Fruit fly (Drosophila melanogaster) whole organism, embryonic: ENCODE data around the gene msn.

Experiments
- Abd-B ChIP-seq: fragments of 200-800 bp; sonication (Bioruptor generic); optimal IDR thresholded peaks from 2 replicates; lab custom pipeline; 2018; ENCODE audit warnings: missing biosample characterization, mild to moderate bottlenecking, missing genetic modification characterization, moderate library complexity
- Atf-2 ChIP-seq: fragments of 200-800 bp; sonication (Bioruptor generic); optimal IDR thresholded peaks from 2 replicates; lab custom pipeline; 2016; ENCODE audit warnings: missing biosample characterization, missing genetic modification characterization
- B-H1 ChIP-seq: fragments of 200-800 bp; sonication (Bioruptor generic); IDR thresholded peaks from 3 replicates; pipeline ENCODE4 v1.3.6; 2022; ENCODE audit warnings: missing biosample characterization, missing genetic modification characterization
- CG11093 ChIP-seq: fragments of 200-800 bp; sonication (Bioruptor generic); IDR thresholded peaks from 3 replicates; pipeline ENCODE4 v1.3.6; 2022; ENCODE audit warnings: missing biosample characterization, missing genetic modification characterization
- CG11247 ChIP-seq: fragments of 200-800 bp; sonication (Bioruptor generic); IDR thresholded peaks from 2 replicates; pipeline ENCODE4 v1.3.6; 2022; ENCODE audit warnings: missing biosample characterization, missing genetic modification characterization
- CG11504 ChIP-seq: fragments of 200-800 bp; sonication (Bioruptor generic); optimal IDR thresholded peaks from 3 replicates; lab custom pipeline; 2019; ENCODE audit warnings: missing biosample characterization, mild to moderate bottlenecking, missing genetic modification characterization, moderate library complexity
- CG11696 ChIP-seq: fragments of 200-800 bp; sonication (Bioruptor generic); IDR thresholded peaks from 2 replicates; pipeline ENCODE4 v1.3.6; 2022; ENCODE audit warnings: missing biosample characterization, missing genetic modification characterization
- CG13296 ChIP-seq: fragments of 200-800 bp; sonication (Bioruptor generic); optimal IDR thresholded peaks from 3 replicates; lab custom pipeline; 2018; ENCODE audit warnings: missing biosample characterization, mild to moderate bottlenecking, missing genetic modification characterization
- CG14860 ChIP-seq: fragments of 200-800 bp; sonication (Bioruptor generic); IDR thresholded peaks from 3 replicates; pipeline ENCODE4 v1.3.6; 2022; ENCODE audit warnings: missing biosample characterization, missing genetic modification characterization; ENCODE audit not compliant: partially characterized antibody
- CG1529 ChIP-seq: fragments of 200-800 bp; sonication (Bioruptor generic); optimal IDR thresholded peaks from 3 replicates; lab custom pipeline; 2018; ENCODE audit warnings: missing biosample characterization, missing genetic modification characterization
- CG1602 ChIP-seq: fragments of 200-800 bp; sonication (Bioruptor generic); optimal IDR thresholded peaks from 3 replicates; lab custom pipeline; 2016; ENCODE audit warnings: missing biosample characterization, missing genetic modification characterization
- CG17328 ChIP-seq: fragments of 200-800 bp; sonication (Bioruptor generic); IDR thresholded peaks from 2 replicates; pipeline ENCODE4 v1.3.6; 2022; ENCODE audit warnings: missing biosample characterization, missing genetic modification characterization
- CG31441 ChIP-seq: fragments of 200-800 bp; sonication (Bioruptor generic); IDR thresholded peaks from 2 replicates; pipeline ENCODE4 v1.3.6; 2022; ENCODE audit warnings: missing biosample characterization, missing genetic modification characterization
- CG3847 ChIP-seq: fragments of 200-800 bp; sonication (Bioruptor generic); IDR thresholded peaks from 2 replicates; pipeline ENCODE4 v1.3.6; 2022; ENCODE audit warnings: missing biosample characterization, missing genetic modification characterization
- CG4424 ChIP-seq: fragments of 200-800 bp; sonication (Bioruptor generic); optimal IDR thresholded peaks from 3 replicates; lab custom pipeline; 2016; ENCODE audit warnings: missing biosample characterization, missing genetic modification characterization
- CG6765 ChIP-seq: fragments of 200-800 bp; sonication (Bioruptor generic); optimal IDR thresholded peaks from 3 replicates; lab custom pipeline; 2017; ENCODE audit warnings: missing biosample characterization, mild to moderate bottlenecking, missing genetic modification characterization
- CG7357 ChIP-seq: fragments of 200-800 bp; sonication (Bioruptor generic); IDR thresholded peaks from 3 replicates; pipeline ENCODE4 v1.3.6; 2022; ENCODE audit warnings: missing biosample characterization, missing genetic modification characterization
- CG9215 ChIP-seq: fragments of 200-800 bp; sonication (Bioruptor generic); IDR thresholded peaks from 2 replicates; pipeline ENCODE4 v1.3.6; 2022; ENCODE audit warnings: missing biosample characterization, missing genetic modification characterization
- CG9609 ChIP-seq: fragments of 200-800 bp; sonication (Bioruptor generic); optimal IDR thresholded peaks from 3 replicates; lab custom pipeline; 2016; ENCODE audit warnings: missing biosample characterization, missing genetic modification characterization
- Drgx ChIP-seq: fragments of 200-800 bp; sonication (Bioruptor generic); IDR thresholded peaks from 2 replicates; pipeline ENCODE4 v1.3.6; 2022; ENCODE audit warnings: missing biosample characterization, missing genetic modification characterization
- ERR ChIP-seq: fragments of 200-800 bp; sonication (Bioruptor generic); optimal IDR thresholded peaks from 2 replicates; lab custom pipeline; 2016; ENCODE audit warnings: missing biosample characterization, missing genetic modification characterization
- HLH54F ChIP-seq: fragments of 200-800 bp; sonication (Bioruptor generic); optimal IDR thresholded peaks from 3 replicates; lab custom pipeline; 2016; ENCODE audit warnings: missing biosample characterization, missing genetic modification characterization
- Hr39 ChIP-seq: fragments of >200 bp; optimal IDR thresholded peaks from 2 replicates; lab custom pipeline; 2017
- Kr ChIP-seq: fragments of 200-800 bp; sonication (Bioruptor generic); optimal IDR thresholded peaks from 2 replicates; lab custom pipeline; 2017; ENCODE audit warnings: missing biosample characterization, mild to moderate bottlenecking, missing genetic modification characterization
- Mad ChIP-seq: fragments of 200-800 bp; sonication (Bioruptor generic); optimal IDR thresholded peaks from 2 replicates; lab custom pipeline; 2016; ENCODE audit warnings: missing biosample characterization, missing genetic modification characterization
- NC2α ChIP-seq: fragments of 200-800 bp; sonication (Bioruptor generic); optimal IDR thresholded peaks from 2 replicates; lab custom pipeline; 2016; ENCODE audit warnings: missing biosample characterization, missing genetic modification characterization
- NK7.1 ChIP-seq: fragments of 200-800 bp; sonication (Bioruptor generic); optimal IDR thresholded peaks from 3 replicates; lab custom pipeline; 2016; ENCODE audit warnings: missing biosample characterization, missing genetic modification characterization
- Neu2 ChIP-seq: fragments of 200-800 bp; sonication (Bioruptor generic); optimal IDR thresholded peaks from 3 replicates; lab custom pipeline; 2016; ENCODE audit warnings: missing biosample characterization, missing genetic modification characterization, borderline replicate concordance
- Nf-YA ChIP-seq: fragments of 200-800 bp; sonication (Bioruptor generic); IDR thresholded peaks from 2 replicates; pipeline ENCODE4 v1.3.6; 2022; ENCODE audit warnings: missing biosample characterization, missing genetic modification characterization
- TFAM ChIP-seq: fragments of 200-800 bp; sonication (Bioruptor generic); optimal IDR thresholded peaks from 2 replicates; lab custom pipeline; 2017; ENCODE audit warnings: missing biosample characterization, missing genetic modification characterization, inconsistent platforms
- br ChIP-seq: fragments of >200 bp; optimal IDR thresholded peaks from 2 replicates; lab custom pipeline; 2017
- cato ChIP-seq: fragments of 200-800 bp; sonication (Bioruptor generic); optimal IDR thresholded peaks from 2 replicates; lab custom pipeline; 2016; ENCODE audit warnings: missing biosample characterization, missing genetic modification characterization, borderline replicate concordance
- disco-r ChIP-seq: fragments of 200-800 bp; sonication (Bioruptor generic); optimal IDR thresholded peaks from 2 replicates; lab custom pipeline; 2016; ENCODE audit warnings: missing biosample characterization, missing genetic modification characterization
- dm ChIP-seq: fragments of 200-800 bp; sonication (Bioruptor generic); optimal IDR thresholded peaks from 3 replicates; lab custom pipeline; 2016; ENCODE audit warnings: missing biosample characterization, missing genetic modification characterization
- fd64A ChIP-seq: fragments of 200-800 bp; sonication (Bioruptor generic); optimal IDR thresholded peaks from 3 replicates; lab custom pipeline; 2018; ENCODE audit warnings: missing biosample characterization, mild to moderate bottlenecking, missing genetic modification characterization
- hth ChIP-seq: fragments of >200 bp; optimal IDR thresholded peaks from 2 replicates; lab custom pipeline; 2017; ENCODE audit warnings: inconsistent platforms
- ind ChIP-seq: fragments of 200-800 bp; sonication (Bioruptor generic); optimal IDR thresholded peaks from 3 replicates; lab custom pipeline; 2016; ENCODE audit warnings: missing biosample characterization, missing genetic modification characterization
- jing ChIP-seq: fragments of 200-800 bp; sonication (Bioruptor generic); optimal IDR thresholded peaks from 2 replicates; lab custom pipeline; 2018; ENCODE audit warnings: missing biosample characterization, mild to moderate bottlenecking, missing genetic modification characterization
- kay ChIP-seq: fragments of 200-800 bp; sonication (Bioruptor generic); optimal IDR thresholded peaks from 2 replicates; lab custom pipeline; 2016; ENCODE audit warnings: missing biosample characterization, missing genetic modification characterization
- lbe ChIP-seq: fragments of 200-800 bp; sonication (Bioruptor generic); optimal IDR thresholded peaks from 2 replicates; lab custom pipeline; 2016; ENCODE audit warnings: missing biosample characterization, mild to moderate bottlenecking, missing genetic modification characterization
- lmd ChIP-seq: fragments of 200-800 bp; sonication (Bioruptor generic); IDR thresholded peaks from 2 replicates; pipeline ENCODE4 v1.3.6; 2022; ENCODE audit warnings: missing biosample characterization, missing genetic modification characterization
- odd ChIP-seq: fragments of 200-800 bp; sonication (Bioruptor generic); optimal IDR thresholded peaks from 2 replicates; lab custom pipeline; 2017; ENCODE audit warnings: missing biosample characterization, mild to moderate bottlenecking, missing genetic modification characterization
- onecut ChIP-seq: fragments of 200-800 bp; sonication (Bioruptor generic); IDR thresholded peaks from 2 replicates; pipeline ENCODE4 v1.3.6; 2022; ENCODE audit warnings: missing biosample characterization, missing genetic modification characterization
- repo ChIP-seq: fragments of 200-800 bp; sonication (Bioruptor generic); optimal IDR thresholded peaks from 2 replicates; lab custom pipeline; 2016; ENCODE audit warnings: missing biosample characterization, missing genetic modification characterization
- sc ChIP-seq, 3 experiments: fragments of >200 bp in 2 of 3; fragments of 200-800 bp in 1 of 3; sonication (Bioruptor generic) in 1 of 3; optimal IDR thresholded peaks; 2 replicates in 2 of 3; 3 replicates in 1 of 3; lab custom pipeline; 2017; ENCODE audit warnings: mild to moderate bottlenecking in 1 of 3, missing biosample characterization in 1 of 3, missing genetic modification characterization in 1 of 3, missing genetic modification reagents in 1 of 3
- sisA ChIP-seq: fragments of 200-800 bp; sonication (Bioruptor generic); IDR thresholded peaks from 2 replicates; pipeline ENCODE4 v1.3.6; 2022; ENCODE audit warnings: missing biosample characterization, missing genetic modification characterization
- slp2 ChIP-seq: fragments of 200-800 bp; sonication (Bioruptor generic); optimal IDR thresholded peaks from 2 replicates; lab custom pipeline; 2016; ENCODE audit warnings: missing biosample characterization, missing genetic modification characterization
- sna ChIP-seq: fragments of 200-800 bp; sonication (Bioruptor generic); IDR thresholded peaks from 2 replicates; pipeline ENCODE4 v1.3.6; 2022; ENCODE audit warnings: missing biosample characterization, missing genetic modification characterization; ENCODE audit not compliant: partially characterized antibody
- ssp ChIP-seq: fragments of 200-800 bp; sonication (Bioruptor generic); IDR thresholded peaks from 2 replicates; pipeline ENCODE4 v1.3.6; 2022; ENCODE audit warnings: missing biosample characterization, missing genetic modification characterization
- tin ChIP-seq: fragments of 200-800 bp; sonication (Bioruptor generic); optimal IDR thresholded peaks from 3 replicates; lab custom pipeline; 2016; ENCODE audit warnings: missing biosample characterization, missing genetic modification characterization
- vnd ChIP-seq: fragments of 200-800 bp; sonication (Bioruptor generic); IDR thresholded peaks from 3 replicates; pipeline ENCODE4 v1.3.6; 2022; ENCODE audit warnings: missing biosample characterization, missing genetic modification characterization; ENCODE audit not compliant: partially characterized antibody
- z ChIP-seq: fragments of 200-800 bp; sonication (Bioruptor generic); IDR thresholded peaks from 3 replicates; pipeline ENCODE4 v1.3.6; 2022; ENCODE audit warnings: missing biosample characterization, missing genetic modification characterization

Gene msn

DNA sequence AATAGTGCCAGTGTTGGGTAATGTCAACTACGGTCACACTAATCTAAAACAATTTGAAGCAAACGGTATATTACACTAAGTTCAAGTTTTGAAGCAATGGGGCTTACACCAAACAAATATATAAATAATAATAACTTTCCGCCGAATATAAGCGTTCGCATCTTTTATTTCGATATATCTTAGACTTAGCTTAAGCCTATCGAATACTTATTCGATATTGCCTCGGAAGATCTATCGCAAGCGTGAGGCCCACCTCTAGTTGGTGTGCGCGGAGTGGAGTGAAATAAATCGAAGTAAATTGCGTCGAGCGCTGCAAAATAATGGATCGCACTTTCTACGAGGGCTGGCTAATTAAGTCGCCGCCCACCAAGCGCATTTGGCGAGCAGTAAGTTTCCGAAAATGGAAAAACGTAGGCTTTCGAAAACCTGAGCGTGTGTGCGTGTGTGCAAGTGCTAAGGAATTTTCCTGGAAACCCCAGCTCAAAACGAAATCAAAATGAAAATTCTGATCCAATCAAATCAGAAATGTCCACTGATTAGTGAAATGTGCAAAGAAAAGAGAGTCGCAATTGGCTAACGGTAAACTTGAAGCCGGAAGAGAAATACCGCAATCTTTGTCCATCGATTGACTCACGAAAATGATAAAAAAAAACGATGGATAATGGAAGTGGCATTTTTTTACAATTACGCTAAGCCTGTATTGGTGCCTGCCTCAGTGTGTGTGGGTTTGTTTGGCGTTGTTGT, 3.0 kb upstream of the msn start, which contains the start of gene dos (continued):
- no peak for TF ChIP-seq sisA (GFP tag; lab: Robert Waterston, UW)
- TF ChIP-seq ssp (GFP tag; lab: Robert Waterston, UW) = no peak
- TF ChIP-seq CG11093 (GFP tag; lab: Robert Waterston, UW) = no peak
- no peak for TF ChIP-seq Abd-B (GFP tag; lab: Kevin White, UChicago)
- no peak for TF ChIP-seq Hr39 (lab: Kevin White, UChicago)
- TF ChIP-seq CG4424 (GFP tag; lab: Kevin White, UChicago) = peak; percentile 55
- TF ChIP-seq Atf-2 (GFP tag; lab: Kevin White, UChicago) = no peak
- TF ChIP-seq vnd (GFP tag; lab: Robert Waterston, UW) = peak; percentile 74
- TF ChIP-seq CG3847 = peak; percentile 53
- peak; percentile 73 for TF ChIP-seq Mad (GFP tag; lab: Kevin White, UChicago)
- no peak for TF ChIP-seq slp2 (GFP tag; lab: Kevin White, UChicago)
- no peak for TF ChIP-seq CG17328 (GFP tag; lab: Robert Waterston, UW)
- TF ChIP-seq cato (GFP tag; lab: Kevin White, UChicago) = peak; percentile 22
- TF ChIP-seq CG9215 (GFP tag; lab: Robert Waterston, UW) = no peak
- TF ChIP-seq kay (GFP tag; lab: Kevin White, UChicago) = no peak
- TF ChIP-seq CG14860 (GFP tag; lab: Robert Waterston, UW) = peak; percentile 61
- TF ChIP-seq Kr (GFP tag; lab: Kevin White, UChicago) = no peak
- TF ChIP-seq NC2α (GFP tag; lab: Kevin White, UChicago) = no peak
- no peak for TF ChIP-seq disco-r (GFP tag; lab: Kevin White, UChicago)
- TF ChIP-seq dm (GFP tag; lab: Kevin White, UChicago) = peak; percentile 34
- peak; percentile 14 for TF ChIP-seq tin (GFP tag; lab: Kevin White, UChicago)
- no peak for TF ChIP-seq jing (GFP tag; lab: Kevin White, UChicago)
- TF ChIP-seq Drgx (GFP tag; lab: Robert Waterston, UW) = no peak
- peak; percentile 77 for TF ChIP-seq lbe (GFP tag; lab: Kevin White, UChicago)
- peak; percentile 52 for TF ChIP-seq CG11504
- TF ChIP-seq CG7357 (GFP tag; lab: Robert Waterston, UW) = no peak
- TF ChIP-seq ind = peak; percentile 45
- peak; percentile 12 for TF ChIP-seq HLH54F
- no peak for TF ChIP-seq Neu2 (GFP tag; lab: Kevin White, UChicago)
- no peak for TF ChIP-seq CG11247
- TF ChIP-seq sc (optimal IDR thresholded peaks at IDR 0.05; lab: Kevin White, UChicago) = no peak
- TF ChIP-seq sc (GFP tag; optimal IDR thresholded peaks at IDR 0.05; lab: Kevin White, UChicago) = no peak
- 0 out of 2 replicates have a peak, but pooled peaks have one; percentile 28 for TF ChIP-seq CG31441 (GFP tag; lab: Robert Waterston, UW)
- TF ChIP-seq CG11696 (GFP tag; lab: Robert Waterston, UW) = no peak
- no peak for TF ChIP-seq CG1529 (GFP tag; lab: Kevin White, UChicago)
- no peak for TF ChIP-seq fd64A (GFP tag; lab: Kevin White, UChicago)
- TF ChIP-seq CG13296 (GFP tag; lab: Kevin White, UChicago) = peak; percentile 35
- TF ChIP-seq Nf-YA (GFP tag; lab: Robert Waterston, UW) = no peak
- no peak for TF ChIP-seq B-H1 (GFP tag; lab: Robert Waterston, UW)
- peak; percentile 22 for TF ChIP-seq CG9609 (GFP tag; lab: Kevin White, UChicago)
- TF ChIP-seq TFAM = no peak
- TF ChIP-seq onecut = peak; percentile 27; the same call in 1 of the 2 replicates
- TF ChIP-seq ERR = no peak
- TF ChIP-seq CG1602 = peak; percentile 14
- TF ChIP-seq odd = no peak
- TF ChIP-seq hth (lab: Kevin White, UChicago) = no peak
- no peak for TF ChIP-seq br (lab: Kevin White, UChicago)
- TF ChIP-seq repo (GFP tag; lab: Kevin White, UChicago) = no peak
- TF ChIP-seq z = no peak
- TF ChIP-seq NK7.1 (GFP tag; lab: Kevin White, UChicago) = no peak
- TF ChIP-seq lmd (GFP tag; lab: Robert Waterston, UW) = no peak
- no peak for TF ChIP-seq CG6765 (GFP tag; lab: Kevin White, UChicago)
- peak; percentile 67; the same call in 1 of the 2 replicates for TF ChIP-seq sna
